Fruit fly (Drosophila melanogaster): ENCODE measurements around the gene TM9SF4.

Gene TM9SF4

DNA sequence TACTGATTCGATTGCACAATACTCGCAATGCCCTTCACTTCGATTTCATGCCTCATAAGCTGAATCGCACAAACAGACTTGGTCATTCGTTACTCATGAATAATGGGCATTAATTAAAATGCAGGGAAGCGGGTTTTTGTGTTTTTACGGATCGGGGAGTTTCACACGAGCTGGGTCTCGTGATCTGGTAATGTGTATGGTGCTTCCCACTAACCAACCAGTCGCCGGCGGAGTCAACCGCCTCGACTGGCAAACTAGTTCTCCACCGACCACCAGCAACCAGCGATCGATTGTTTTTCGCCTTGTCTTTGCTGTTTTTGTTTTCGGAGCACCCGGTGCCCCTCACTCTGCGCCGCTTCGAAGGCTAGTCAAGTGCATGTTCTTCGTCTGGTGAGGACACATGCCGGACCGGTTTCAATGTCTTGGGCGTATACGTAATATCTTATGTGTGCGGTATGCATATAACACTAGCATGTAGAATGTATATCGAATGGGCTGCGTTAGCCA is 57.9 kb downstream of the TM9SF4 start:
- TF ChIP-seq ttk (optimal IDR thresholded peaks at IDR 0.05): no peak
- no peak for TF ChIP-seq Sin3A (optimal IDR thresholded peaks at IDR 0.05)
- TF ChIP-seq Myc (optimal IDR thresholded peaks at IDR 0.05): no peak
- no peak for TF ChIP-seq h (optimal IDR thresholded peaks at IDR 0.05)
- TF ChIP-seq psq (optimal IDR thresholded peaks at IDR 0.05): no peak
- no peak for TF ChIP-seq insv (optimal IDR thresholded peaks at IDR 0.05)

dm6 chr2L:13805170-13805569 is 58.4 kb downstream of the TM9SF4 start:
- TF ChIP-seq h (optimal IDR thresholded peaks at IDR 0.05) (no peak), Sin3A (optimal IDR thresholded peaks at IDR 0.05) (no peak), ttk (optimal IDR thresholded peaks at IDR 0.05) (no peak), insv (optimal IDR thresholded peaks at IDR 0.05) (no peak), Myc (optimal IDR thresholded peaks at IDR 0.05) (no peak), psq (optimal IDR thresholded peaks at IDR 0.05) (no peak)

dm6 chr2L:13807097-13807496 is 60.3 kb downstream of the TM9SF4 start:
- TF ChIP-seq ttk (optimal IDR thresholded peaks at IDR 0.05) (no peak), Sin3A (optimal IDR thresholded peaks at IDR 0.05) (no peak), insv (optimal IDR thresholded peaks at IDR 0.05) (no peak), Myc (optimal IDR thresholded peaks at IDR 0.05) (no peak), h (optimal IDR thresholded peaks at IDR 0.05) (no peak), psq (optimal IDR thresholded peaks at IDR 0.05) (no peak)

- no peak for TF ChIP-seq h (optimal IDR thresholded peaks at IDR 0.05)
These were observed 61.2 kb downstream of the TM9SF4 start for dm6 chr2L:13807959-13808358.

- TF ChIP-seq psq (optimal IDR thresholded peaks at IDR 0.05) (no peak), ttk (optimal IDR thresholded peaks at IDR 0.05) (no peak), h (optimal IDR thresholded peaks at IDR 0.05) (no peak), Sin3A (optimal IDR thresholded peaks at IDR 0.05) (no peak), Myc (optimal IDR thresholded peaks at IDR 0.05) (no peak), insv (optimal IDR thresholded peaks at IDR 0.05) (no peak)
These were observed 64.6 kb downstream of the TM9SF4 start, which contains the start of the genes Adat1 and CG16865 for dm6 chr2L:13811323-13811722. Adat1 (minus strand) TSS chr2L:13811474. CG16865 (plus strand) TSS chr2L:13811522.

DNA sequence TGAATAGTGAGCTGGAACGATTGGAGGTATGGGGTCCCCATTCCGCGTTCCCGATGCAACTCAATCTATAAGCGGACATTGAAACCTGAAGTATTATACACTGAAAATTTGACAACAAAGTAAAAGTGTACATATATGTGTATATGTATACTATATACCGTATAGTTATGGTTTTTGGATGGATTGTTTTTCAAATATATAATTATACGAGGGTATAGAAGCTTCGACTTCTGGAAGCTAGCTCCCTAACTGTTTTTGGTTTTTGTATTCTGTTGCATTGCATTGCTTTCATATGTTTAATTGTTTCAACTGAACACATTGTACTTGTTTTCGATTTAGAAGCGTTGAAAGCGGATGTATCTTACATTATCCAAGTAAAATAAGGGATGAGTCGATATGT is 66.4 kb downstream of the TM9SF4 start, which contains the start of gene CG16888:
Gene CG16888, minus strand, starts transcription at position 101 of the 400 bp plus-strand sequence.
- TF ChIP-seq insv (optimal IDR thresholded peaks at IDR 0.05) (no peak), psq (optimal IDR thresholded peaks at IDR 0.05) (no peak)

- TF ChIP-seq Sin3A (optimal IDR thresholded peaks at IDR 0.05) (no peak), h (optimal IDR thresholded peaks at IDR 0.05) (no peak), ttk (optimal IDR thresholded peaks at IDR 0.05) (no peak), Myc (optimal IDR thresholded peaks at IDR 0.05) (no peak), insv (optimal IDR thresholded peaks at IDR 0.05) (no peak), psq (optimal IDR thresholded peaks at IDR 0.05) (no peak)
These were observed 66.9 kb downstream of the TM9SF4 start, which contains the start of gene Sos for dm6 chr2L:13813604-13814178. Sos (plus strand) TSS chr2L:13813816.

DNA sequence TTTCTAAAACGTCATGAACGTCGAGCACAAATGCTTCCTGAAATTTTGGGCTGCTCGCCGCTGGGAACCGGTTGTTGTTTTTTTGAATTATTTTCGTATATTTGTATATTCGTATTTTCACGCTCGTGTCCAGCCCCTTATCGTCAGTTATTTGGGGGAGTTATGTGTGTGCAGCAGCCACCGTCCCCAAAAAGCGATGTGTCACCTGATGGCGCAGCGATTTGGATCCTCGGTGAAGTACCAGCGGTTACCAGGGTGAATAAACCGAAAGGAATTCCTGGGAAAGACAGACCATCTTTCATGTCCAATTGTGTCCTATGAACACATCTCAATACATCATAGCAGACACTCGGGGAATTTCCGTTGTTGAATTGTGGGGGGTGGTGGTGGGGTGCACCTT is 73.4 kb downstream of the TM9SF4 start:
- TF ChIP-seq ttk (optimal IDR thresholded peaks at IDR 0.05): no peak
- no peak for TF ChIP-seq psq (optimal IDR thresholded peaks at IDR 0.05)
- no peak for TF ChIP-seq Myc (optimal IDR thresholded peaks at IDR 0.05)

dm6 chr2L:13820948-13821347 is 74.2 kb downstream of the TM9SF4 start, which contains the start of gene b:
b (plus strand) TSS chr2L:13821248.
- TF ChIP-seq Myc (optimal IDR thresholded peaks at IDR 0.05): no peak
- TF ChIP-seq psq (optimal IDR thresholded peaks at IDR 0.05): no peak
- no peak for TF ChIP-seq ttk (optimal IDR thresholded peaks at IDR 0.05)
- no peak for TF ChIP-seq Sin3A (optimal IDR thresholded peaks at IDR 0.05)
- TF ChIP-seq insv (optimal IDR thresholded peaks at IDR 0.05): no peak
- TF ChIP-seq h (optimal IDR thresholded peaks at IDR 0.05): no peak
